Fruit fly (Drosophila melanogaster) whole organism, embryonic: ENCODE data around the gene Syx5.

ENCODE experiments used
- Antp ChIP-seq: fragments of 200-800 bp; sonication (Bioruptor generic); optimal IDR thresholded peaks from 3 replicates; lab custom pipeline; 2016; ENCODE audit warnings: missing biosample characterization, missing genetic modification characterization
- Atf-2 ChIP-seq: fragments of 200-800 bp; sonication (Bioruptor generic); optimal IDR thresholded peaks from 2 replicates; lab custom pipeline; 2016; ENCODE audit warnings: missing biosample characterization, missing genetic modification characterization
- C15 ChIP-seq: fragments of 200-800 bp; sonication (Bioruptor generic); IDR thresholded peaks from 3 replicates; pipeline ENCODE4 v1.3.6; 2022; ENCODE audit warnings: missing biosample characterization, missing genetic modification characterization
- CG1024 ChIP-seq: fragments of 200-800 bp; sonication (Bioruptor generic); IDR thresholded peaks from 2 replicates; pipeline ENCODE4 v1.3.6; 2022; ENCODE audit warnings: missing biosample characterization, missing genetic modification characterization
- CG10274 ChIP-seq: fragments of 200-800 bp; sonication (Bioruptor generic); optimal IDR thresholded peaks from 3 replicates; lab custom pipeline; 2017; ENCODE audit warnings: missing biosample characterization, mild to moderate bottlenecking, missing genetic modification characterization
- CG12104 ChIP-seq: fragments of 200-800 bp; sonication (Bioruptor generic); optimal IDR thresholded peaks from 3 replicates; lab custom pipeline; 2016; ENCODE audit warnings: missing biosample characterization, missing genetic modification characterization
- CG13287 ChIP-seq: fragments of 200-800 bp; sonication (Bioruptor generic); IDR thresholded peaks from 2 replicates; pipeline ENCODE4 v1.3.6; 2022; ENCODE audit warnings: missing biosample characterization, missing genetic modification characterization; ENCODE audit not compliant: partially characterized antibody
- CG13296 ChIP-seq: fragments of 200-800 bp; sonication (Bioruptor generic); optimal IDR thresholded peaks from 3 replicates; lab custom pipeline; 2018; ENCODE audit warnings: missing biosample characterization, mild to moderate bottlenecking, missing genetic modification characterization
- CG18764 ChIP-seq: fragments of 200-800 bp; sonication (Bioruptor generic); optimal IDR thresholded peaks from 3 replicates; lab custom pipeline; 2016; ENCODE audit warnings: missing biosample characterization, missing genetic modification characterization
- CG2116 ChIP-seq: fragments of 200-800 bp; sonication (Bioruptor generic); optimal IDR thresholded peaks from 3 replicates; lab custom pipeline; 2018; ENCODE audit warnings: missing biosample characterization, mild to moderate bottlenecking, missing genetic modification characterization
- CG2875 ChIP-seq: fragments of 200-800 bp; sonication (Bioruptor generic); optimal IDR thresholded peaks from 2 replicates; lab custom pipeline; 2017; ENCODE audit warnings: missing biosample characterization, mild to moderate bottlenecking, missing genetic modification characterization, missing genetic modification reagents
- CG30403 ChIP-seq: fragments of 200-800 bp; sonication (Bioruptor generic); optimal IDR thresholded peaks from 3 replicates; lab custom pipeline; 2016; ENCODE audit warnings: missing biosample characterization, missing genetic modification characterization
- CG31224 ChIP-seq: fragments of 200-800 bp; sonication (Bioruptor generic); IDR thresholded peaks from 2 replicates; pipeline ENCODE4 v1.3.6; 2022; ENCODE audit warnings: missing biosample characterization, missing genetic modification characterization
- CG32772 ChIP-seq: fragments of 200-800 bp; sonication (Bioruptor generic); IDR thresholded peaks from 2 replicates; pipeline ENCODE4 v1.3.6; 2022; ENCODE audit warnings: missing biosample characterization, missing genetic modification characterization
- CG34422 ChIP-seq: fragments of 200-800 bp; sonication (Bioruptor generic); IDR thresholded peaks from 3 replicates; pipeline ENCODE4 v1.3.6; 2022; ENCODE audit warnings: missing biosample characterization, missing genetic modification characterization
- CG4424 ChIP-seq: fragments of 200-800 bp; sonication (Bioruptor generic); optimal IDR thresholded peaks from 3 replicates; lab custom pipeline; 2016; ENCODE audit warnings: missing biosample characterization, missing genetic modification characterization
- CG8359 ChIP-seq: fragments of 200-800 bp; sonication (Bioruptor generic); optimal IDR thresholded peaks from 2 replicates; lab custom pipeline; 2017; ENCODE audit warnings: missing biosample characterization, mild to moderate bottlenecking, missing genetic modification characterization, borderline replicate concordance
- CG8388 ChIP-seq: fragments of 200-800 bp; sonication (Bioruptor generic); optimal IDR thresholded peaks from 2 replicates; lab custom pipeline; 2019; ENCODE audit warnings: missing biosample characterization, mild to moderate bottlenecking, missing genetic modification characterization, moderate library complexity
- CG8765 ChIP-seq: fragments of 200-800 bp; sonication (Bioruptor generic); IDR thresholded peaks from 2 replicates; pipeline ENCODE4 v1.3.6; 2022; ENCODE audit warnings: missing biosample characterization, missing genetic modification characterization
- CG8944 ChIP-seq: fragments of 200-800 bp; sonication (Bioruptor generic); optimal IDR thresholded peaks from 3 replicates; lab custom pipeline; 2016; ENCODE audit warnings: missing biosample characterization, missing genetic modification characterization
- CG9797 ChIP-seq: fragments of 200-800 bp; sonication (Bioruptor generic); optimal IDR thresholded peaks from 3 replicates; lab custom pipeline; 2018; ENCODE audit warnings: missing biosample characterization, mild to moderate bottlenecking, missing genetic modification characterization
- CG9817 ChIP-seq: fragments of 200-800 bp; sonication (Bioruptor generic); optimal IDR thresholded peaks from 2 replicates; lab custom pipeline; 2018; ENCODE audit warnings: missing biosample characterization, mild to moderate bottlenecking, missing genetic modification characterization, moderate library complexity
- Chrac-16 ChIP-seq: fragments of 200-800 bp; sonication (Bioruptor generic); optimal IDR thresholded peaks from 3 replicates; lab custom pipeline; 2016; ENCODE audit warnings: missing biosample characterization, missing genetic modification characterization
- CrebB ChIP-seq: fragments of 200-800 bp; sonication (Bioruptor generic); optimal IDR thresholded peaks from 3 replicates; lab custom pipeline; 2018; ENCODE audit warnings: missing biosample characterization, mild to moderate bottlenecking, missing genetic modification characterization
- D ChIP-seq, 2 experiments: fragments of 200-800 bp in 1 of 2; fragments of >200 bp in 1 of 2; sonication (Bioruptor generic) in 1 of 2; optimal IDR thresholded peaks; 2 replicates in 1 of 2; 3 replicates in 1 of 2; lab custom pipeline; 2017; ENCODE audit warnings: mild to moderate bottlenecking in 1 of 2, missing biosample characterization in 1 of 2, missing genetic modification characterization in 1 of 2, missing genetic modification reagents in 1 of 2
- D19B ChIP-seq: fragments of 200-800 bp; sonication (Bioruptor generic); optimal IDR thresholded peaks from 2 replicates; lab custom pipeline; 2017; ENCODE audit warnings: missing biosample characterization, mild to moderate bottlenecking, missing genetic modification characterization
- Doc2 ChIP-seq: fragments of 200-800 bp; sonication (Bioruptor generic); IDR thresholded peaks from 2 replicates; pipeline ENCODE4 v1.3.6; 2022; ENCODE audit warnings: missing biosample characterization, missing genetic modification characterization
- Dref ChIP-seq: fragments of 200-800 bp; sonication (Bioruptor generic); IDR thresholded peaks from 2 replicates; pipeline ENCODE4 v1.3.6; 2022; ENCODE audit warnings: missing biosample characterization, missing genetic modification characterization
- ERR ChIP-seq: fragments of 200-800 bp; sonication (Bioruptor generic); optimal IDR thresholded peaks from 2 replicates; lab custom pipeline; 2016; ENCODE audit warnings: missing biosample characterization, missing genetic modification characterization
- Max ChIP-seq: fragments of 200-800 bp; sonication (Bioruptor generic); optimal IDR thresholded peaks from 2 replicates; lab custom pipeline; 2016; ENCODE audit warnings: missing biosample characterization, mild to moderate bottlenecking, missing genetic modification characterization
- NC2α ChIP-seq: fragments of 200-800 bp; sonication (Bioruptor generic); optimal IDR thresholded peaks from 2 replicates; lab custom pipeline; 2016; ENCODE audit warnings: missing biosample characterization, missing genetic modification characterization
- Scr ChIP-seq: fragments of 200-800 bp; sonication (Bioruptor generic); IDR thresholded peaks from 2 replicates; pipeline ENCODE4 v1.3.6; 2022; ENCODE audit warnings: missing biosample characterization, missing genetic modification characterization; ENCODE audit not compliant: partially characterized antibody
- Side ChIP-seq: fragments of 200-800 bp; sonication (Bioruptor generic); optimal IDR thresholded peaks from 2 replicates; lab custom pipeline; 2016; ENCODE audit warnings: missing biosample characterization, missing genetic modification characterization
- ab ChIP-seq: fragments of 200-800 bp; sonication (Bioruptor generic); optimal IDR thresholded peaks from 2 replicates; lab custom pipeline; 2016; ENCODE audit warnings: missing biosample characterization, missing genetic modification characterization
- br ChIP-seq: fragments of >200 bp; optimal IDR thresholded peaks from 2 replicates; lab custom pipeline; 2017
- cato ChIP-seq: fragments of 200-800 bp; sonication (Bioruptor generic); optimal IDR thresholded peaks from 2 replicates; lab custom pipeline; 2016; ENCODE audit warnings: missing biosample characterization, missing genetic modification characterization, borderline replicate concordance
- chn ChIP-seq: fragments of 200-800 bp; sonication (Bioruptor generic); optimal IDR thresholded peaks from 2 replicates; lab custom pipeline; 2016; ENCODE audit warnings: missing biosample characterization, missing genetic modification characterization
- ems ChIP-seq: fragments of 200-800 bp; sonication (Bioruptor generic); optimal IDR thresholded peaks from 3 replicates; lab custom pipeline; 2016; ENCODE audit warnings: missing biosample characterization, missing genetic modification characterization
- fd96Cb ChIP-seq: fragments of 200-800 bp; sonication (Bioruptor generic); optimal IDR thresholded peaks from 2 replicates; lab custom pipeline; 2018; ENCODE audit warnings: missing biosample characterization, mild to moderate bottlenecking, missing genetic modification characterization, moderate library complexity
- ftz-f1 ChIP-seq: fragments of 200-800 bp; sonication (Bioruptor generic); optimal IDR thresholded peaks from 2 replicates; lab custom pipeline; 2016; ENCODE audit warnings: missing biosample characterization, missing genetic modification characterization
- hkb ChIP-seq, 2 experiments: fragments of 200-800 bp in 1 of 2; fragments of >200 bp in 1 of 2; sonication (Bioruptor generic) in 1 of 2; IDR thresholded peaks in 1 of 2; optimal IDR thresholded peaks in 1 of 2; 2 replicates each; pipeline versions ENCODE4 v1.3.6 to Lab custom; 2017 to 2022; ENCODE audit warnings: missing biosample characterization in 1 of 2, missing genetic modification characterization in 1 of 2
- jumu ChIP-seq: fragments of 200-800 bp; sonication (Bioruptor generic); optimal IDR thresholded peaks from 3 replicates; lab custom pipeline; 2016; ENCODE audit warnings: missing biosample characterization, missing genetic modification characterization
- kni ChIP-seq: fragments of 200-800 bp; sonication (Bioruptor generic); optimal IDR thresholded peaks from 3 replicates; lab custom pipeline; 2017; ENCODE audit warnings: mild to moderate bottlenecking, missing biosample characterization, missing genetic modification reagents, missing genetic modification characterization
- maf-S ChIP-seq: fragments of 200-800 bp; sonication (Bioruptor generic); optimal IDR thresholded peaks from 2 replicates; lab custom pipeline; 2016; ENCODE audit warnings: missing biosample characterization, missing genetic modification characterization
- peb ChIP-seq: fragments of 200-800 bp; sonication (Bioruptor generic); IDR thresholded peaks from 2 replicates; pipeline ENCODE4 v1.3.6; 2022; ENCODE audit warnings: missing biosample characterization, missing genetic modification characterization
- ro ChIP-seq: fragments of 200-800 bp; sonication (Bioruptor generic); IDR thresholded peaks from 2 replicates; pipeline ENCODE4 v1.3.6; 2022; ENCODE audit warnings: missing biosample characterization, missing genetic modification characterization
- tup ChIP-seq: fragments of 200-800 bp; sonication (Bioruptor generic); optimal IDR thresholded peaks from 2 replicates; lab custom pipeline; 2016; ENCODE audit warnings: missing biosample characterization, mild to moderate bottlenecking, missing genetic modification characterization, moderate library complexity
- zen2 ChIP-seq: fragments of 200-800 bp; sonication (Bioruptor generic); IDR thresholded peaks from 3 replicates; pipeline ENCODE4 v1.3.6; 2022; ENCODE audit warnings: missing biosample characterization, missing genetic modification characterization; ENCODE audit not compliant: partially characterized antibody

The Syx5 gene

DNA sequence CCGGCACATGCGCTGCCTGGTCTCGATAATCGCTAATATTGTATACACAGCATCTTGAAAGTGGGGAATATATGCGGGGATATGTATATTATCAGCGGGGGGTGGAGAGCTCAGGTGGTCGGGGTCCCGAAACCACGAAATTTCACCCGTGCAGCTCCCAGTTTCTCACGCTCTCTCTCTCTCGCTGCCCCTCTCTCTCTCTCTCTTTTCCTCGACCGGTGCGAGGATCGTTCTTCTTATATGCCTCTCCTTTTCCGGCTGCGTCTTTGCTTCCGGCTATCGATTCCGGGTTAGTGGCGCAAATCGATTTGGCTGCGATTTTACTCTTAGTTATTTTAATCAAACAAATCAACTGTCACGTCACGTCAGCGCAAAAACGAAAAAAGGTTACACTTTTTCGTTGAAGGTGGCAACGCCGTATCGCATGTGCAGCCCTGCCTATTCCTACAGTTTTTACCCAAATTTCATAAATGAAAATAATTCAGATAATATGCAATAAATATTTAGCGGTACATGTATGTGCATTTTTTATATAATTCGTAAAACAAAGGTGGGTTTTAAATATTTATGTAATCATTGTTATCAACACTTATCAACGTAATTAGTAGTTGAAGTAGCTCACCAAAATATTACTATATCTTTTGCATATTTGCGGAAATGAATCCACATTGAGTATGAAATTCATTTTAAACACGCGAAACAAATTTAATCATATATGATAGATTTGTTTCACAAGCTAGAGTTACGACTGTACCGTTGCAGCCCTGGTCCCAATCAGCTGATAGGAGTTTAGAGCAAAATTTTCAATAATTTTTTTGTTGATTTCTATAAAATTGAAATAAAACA, 7.5 kb upstream of the Syx5 start, which contains the start of the genes heix and CG17328 (continued):
- no peak for TF ChIP-seq kni (GFP tag; lab: Kevin White, UChicago)
- peak; percentile 60 for TF ChIP-seq CG34422
- peak; percentile 77 for TF ChIP-seq CG4424 (GFP tag; lab: Kevin White, UChicago)
- peak; percentile 60 for TF ChIP-seq chn (GFP tag; lab: Kevin White, UChicago)
- no peak for TF ChIP-seq zen2 (GFP tag; lab: Robert Waterston, UW)
- peak; percentile 52 for TF ChIP-seq ems (GFP tag; lab: Kevin White, UChicago)
- no peak for TF ChIP-seq br (lab: Kevin White, UChicago)
- no peak for TF ChIP-seq Doc2 (GFP tag; lab: Robert Waterston, UW)
- no peak for TF ChIP-seq CG2875
- peak; percentile 67 for TF ChIP-seq ftz-f1 (GFP tag; lab: Kevin White, UChicago)
- TF ChIP-seq Max (GFP tag; lab: Kevin White, UChicago): peak; percentile 60
- TF ChIP-seq ERR (GFP tag; lab: Kevin White, UChicago): no peak
- peak; percentile 75 for TF ChIP-seq CG2116
- TF ChIP-seq CG18764 (GFP tag; lab: Kevin White, UChicago): peak; percentile 49
- TF ChIP-seq CG10274 (GFP tag; lab: Kevin White, UChicago): no peak
- TF ChIP-seq fd96Cb: peak; percentile 58
- peak; percentile 44; the same call in 1 of the 2 replicates for TF ChIP-seq CG31224 (GFP tag; lab: Robert Waterston, UW)
- no peak for TF ChIP-seq CG8359 (GFP tag; lab: Kevin White, UChicago)
- peak; percentile 32 for TF ChIP-seq Side (GFP tag; lab: Kevin White, UChicago)
- peak; percentile 88 for TF ChIP-seq CG30403
- peak; percentile 50 for TF ChIP-seq jumu
- 0 out of 2 replicates have a peak, but pooled peaks have one; percentile 24 for TF ChIP-seq peb (GFP tag; lab: Robert Waterston, UW)
- TF ChIP-seq NC2α (GFP tag; lab: Kevin White, UChicago): peak; percentile 27
- no peak for TF ChIP-seq D (optimal IDR thresholded peaks at IDR 0.05; lab: Kevin White, UChicago)
- peak; percentile 50 for TF ChIP-seq D (GFP tag; optimal IDR thresholded peaks at IDR 0.05; lab: Kevin White, UChicago)
- TF ChIP-seq CG8765: peak; percentile 64; the same call in 1 of the 2 replicates
- peak; percentile 75 for TF ChIP-seq CG9797 (GFP tag; lab: Kevin White, UChicago)
- TF ChIP-seq Antp (GFP tag; lab: Kevin White, UChicago): peak; percentile 55
- peak; percentile 79 for TF ChIP-seq CG9817 (tag; lab: Kevin White, UChicago)
- TF ChIP-seq D19B (GFP tag; lab: Kevin White, UChicago): peak; percentile 68
- TF ChIP-seq Chrac-16: peak; percentile 81
- TF ChIP-seq C15 (GFP tag; lab: Robert Waterston, UW): 0 out of 3 replicates have a peak, but pooled peaks have one; percentile 15
- peak; percentile 77 for TF ChIP-seq Atf-2
- peak; percentile 73 for TF ChIP-seq CG13296
- peak; percentile 4 for TF ChIP-seq hkb (optimal IDR thresholded peaks at IDR 0.05; lab: Kevin White, UChicago)
- TF ChIP-seq hkb (GFP tag; IDR thresholded peaks at IDR 0.05; lab: Robert Waterston, UW): peak; percentile 37; the same call in 1 of the 2 replicates
- TF ChIP-seq Dref: no peak
- peak; percentile 55 for TF ChIP-seq maf-S (GFP tag; lab: Kevin White, UChicago)
- TF ChIP-seq ro (GFP tag; lab: Robert Waterston, UW): no peak
- peak; percentile 64; the same call in 1 of the 2 replicates for TF ChIP-seq CG1024
- peak; percentile 23 for TF ChIP-seq CrebB (tag; lab: Kevin White, UChicago)
- peak; percentile 69 for TF ChIP-seq cato (GFP tag; lab: Kevin White, UChicago)
- TF ChIP-seq CG8388: peak; percentile 43
- TF ChIP-seq CG8944 (GFP tag; lab: Kevin White, UChicago): peak; percentile 57
- TF ChIP-seq CG12104 (GFP tag; lab: Kevin White, UChicago): peak; percentile 78
- no peak for TF ChIP-seq Scr (GFP tag; lab: Robert Waterston, UW)
- TF ChIP-seq CG13287 (GFP tag; lab: Robert Waterston, UW): 0 out of 2 replicates have a peak, but pooled peaks have one; percentile 28
- peak; percentile 18 for TF ChIP-seq tup
- peak; percentile 81 for TF ChIP-seq CG32772
- peak; percentile 32 for TF ChIP-seq ab (GFP tag; lab: Kevin White, UChicago)
